Fruit fly (Drosophila melanogaster): ENCODE measurements around the gene Mipp1.

The Mipp1 gene

dm6 chr3L:16602736-16603144, 29.6 kb upstream of the Mipp1 start, which contains the start of gene Arts (continued):
- TF ChIP-seq CG13123 (GFP tag; optimal IDR thresholded peaks at IDR 0.05) (no peak), CG14710 (tag; optimal IDR thresholded peaks at IDR 0.05) (peak; percentile 51), CG15479 (GFP tag; optimal IDR thresholded peaks at IDR 0.05) (no peak), CG32532 (GFP tag; IDR thresholded peaks at IDR 0.05) (no peak), CG6813 (GFP tag; optimal IDR thresholded peaks at IDR 0.05) (no peak), jigr1 (GFP tag; IDR thresholded peaks at IDR 0.05) (no peak), Gsc (GFP tag; IDR thresholded peaks at IDR 0.05) (no peak), Jarid2 (GFP tag; optimal IDR thresholded peaks at IDR 0.05) (no peak), CG12942 (GFP tag; optimal IDR thresholded peaks at IDR 0.05) (no peak), TFAM (GFP tag; optimal IDR thresholded peaks at IDR 0.05) (no peak), CG4707 (GFP tag; optimal IDR thresholded peaks at IDR 0.05) (no peak), BEAF-32 (GFP tag; optimal IDR thresholded peaks at IDR 0.05) (peak; percentile 31), C15 (GFP tag; IDR thresholded peaks at IDR 0.05) (no peak), CG10543 (GFP tag; optimal IDR thresholded peaks at IDR 0.05) (peak; percentile 56), Optix (GFP tag; IDR thresholded peaks at IDR 0.05) (no peak), dm (GFP tag; optimal IDR thresholded peaks at IDR 0.05) (peak; percentile 71), CG11504 (tag; optimal IDR thresholded peaks at IDR 0.05) (peak; percentile 42), salm (tag; optimal IDR thresholded peaks at IDR 0.05) (no peak), en (GFP tag; optimal IDR thresholded peaks at IDR 0.05) (no peak), Deaf1 (tag; optimal IDR thresholded peaks at IDR 0.05) (no peak), Fer2 (tag; optimal IDR thresholded peaks at IDR 0.05) (no peak), CG30020 (tag; optimal IDR thresholded peaks at IDR 0.05) (peak; percentile 32), CG11085 (GFP tag; IDR thresholded peaks at IDR 0.05) (no peak), CG11695 (GFP tag; IDR thresholded peaks at IDR 0.05) (no peak), slou (GFP tag; optimal IDR thresholded peaks at IDR 0.05) (no peak), CG3163 (GFP tag; optimal IDR thresholded peaks at IDR 0.05) (no peak), amos (GFP tag; IDR thresholded peaks at IDR 0.05; ENCODE audit: partially characterized antibody) (no peak), ken (GFP tag; IDR thresholded peaks at IDR 0.05) (no peak), Dll (GFP tag; IDR thresholded peaks at IDR 0.05; ENCODE audit: partially characterized antibody) (no peak), grau (tag; optimal IDR thresholded peaks at IDR 0.05) (peak; percentile 30), CG7839 (tag; optimal IDR thresholded peaks at IDR 0.05) (no peak), CG15073 (GFP tag; optimal IDR thresholded peaks at IDR 0.05) (no peak), BtbVII (GFP tag; optimal IDR thresholded peaks at IDR 0.05) (no peak), ap (GFP tag; IDR thresholded peaks at IDR 0.05) (no peak), btn (GFP tag; optimal IDR thresholded peaks at IDR 0.05) (no peak), tup (GFP tag; optimal IDR thresholded peaks at IDR 0.05) (no peak), CG2875 (GFP tag; optimal IDR thresholded peaks at IDR 0.05) (no peak), mam (GFP tag; optimal IDR thresholded peaks at IDR 0.05) (no peak), gcm (GFP tag; optimal IDR thresholded peaks at IDR 0.05) (no peak), CG43689 (GFP tag; IDR thresholded peaks at IDR 0.05) (no peak), pb (GFP tag; optimal IDR thresholded peaks at IDR 0.05) (no peak), HHEX (GFP tag; optimal IDR thresholded peaks at IDR 0.05) (no peak), Nf-YC (tag; optimal IDR thresholded peaks at IDR 0.05) (peak; percentile 40), dimm (GFP tag; IDR thresholded peaks at IDR 0.05) (no peak), p53 (GFP tag; optimal IDR thresholded peaks at IDR 0.05) (no peak), CG1647 (GFP tag; optimal IDR thresholded peaks at IDR 0.05) (no peak), stwl (tag; optimal IDR thresholded peaks at IDR 0.05) (peak; percentile 12), CG2120 (GFP tag; optimal IDR thresholded peaks at IDR 0.05) (peak; percentile 46), CG10366 (GFP tag; IDR thresholded peaks at IDR 0.05) (no peak), tx (GFP tag; optimal IDR thresholded peaks at IDR 0.05) (no peak), CG1529 (GFP tag; optimal IDR thresholded peaks at IDR 0.05) (no peak), dmrt11E (tag; optimal IDR thresholded peaks at IDR 0.05) (peak; percentile 49)
